Fruit fly (Drosophila melanogaster) S2 (cell line): ENCODE data around the gene CG18213.

Experiments
- CG8478 ChIP-seq: fragments of >200 bp; optimal IDR thresholded peaks from 2 replicates; lab custom pipeline; 2018
- CTCF ChIP-seq, 2 experiments: fragments of >200 bp; optimal IDR thresholded peaks; 2 replicates each; lab custom pipeline; 2018

- TF ChIP-seq CTCF (optimal IDR thresholded peaks at IDR 0.05; lab: Kevin White, UChicago): no peak
- TF ChIP-seq CG8478 (lab: Kevin White, UChicago): no peak
These were observed 4.1 kb downstream of the CG18213 start, which contains the start of gene CG4009 for dm6 chr3R:17035945-17036344.
